Fruit fly (Drosophila melanogaster) whole organism, wandering third instar larva: ENCODE results near the gene Paics.

Experiments used
- Abd-B ChIP-seq: fragments of >200 bp; optimal IDR thresholded peaks from 2 replicates; lab custom pipeline; 2017; ENCODE audit warnings: missing biosample characterization, missing genetic modification characterization
- CG32264 ChIP-seq: fragments of 200-800 bp; sonication (Bioruptor generic); optimal IDR thresholded peaks from 2 replicates; lab custom pipeline; 2016; ENCODE audit warnings: missing biosample characterization, missing genetic modification characterization
- CG9705 ChIP-seq: fragments of 200-800 bp; sonication (Bioruptor generic); optimal IDR thresholded peaks from 2 replicates; lab custom pipeline; 2018; ENCODE audit warnings: missing biosample characterization, mild to moderate bottlenecking, missing genetic modification characterization
- CrebA ChIP-seq: fragments of 200-800 bp; sonication (Bioruptor generic); optimal IDR thresholded peaks from 2 replicates; lab custom pipeline; 2016; ENCODE audit warnings: missing biosample characterization, mild to moderate bottlenecking, missing genetic modification characterization, borderline replicate concordance
- Dfd ChIP-seq: fragments of >200 bp; optimal IDR thresholded peaks from 2 replicates; lab custom pipeline; 2017; ENCODE audit warnings: missing biosample characterization, missing genetic modification characterization
- Dif ChIP-seq: fragments of 200-275, 200-300 bp; sonication (Bioruptor generic); optimal IDR thresholded peaks from 2 replicates; lab custom pipeline; 2018; ENCODE audit warnings: missing biosample characterization, missing genetic modification characterization; ENCODE audit not compliant: partially characterized antibody
- GATAd ChIP-seq: sonication (Bioruptor generic); optimal IDR thresholded peaks from 2 replicates; lab custom pipeline; 2016; ENCODE audit warnings: missing biosample characterization, missing genetic modification characterization
- HLH106 ChIP-seq: fragments of 200-800 bp; optimal IDR thresholded peaks from 3 replicates; lab custom pipeline; 2019; ENCODE audit warnings: missing biosample characterization, mild to moderate bottlenecking, missing genetic modification characterization, moderate library complexity
- Hnf4 ChIP-seq: fragments of 200-800 bp; sonication (Bioruptor generic); optimal IDR thresholded peaks from 2 replicates; lab custom pipeline; 2016; ENCODE audit warnings: missing biosample characterization, mild to moderate bottlenecking, missing genetic modification characterization
- Hr78 ChIP-seq: fragments of >200 bp; optimal IDR thresholded peaks from 2 replicates; lab custom pipeline; 2017; ENCODE audit warnings: missing biosample characterization, missing genetic modification characterization
- Hr83 ChIP-seq: fragments of 200-300 bp; sonication (Bioruptor generic); optimal IDR thresholded peaks from 2 replicates; lab custom pipeline; 2016; ENCODE audit warnings: missing biosample characterization, mild to moderate bottlenecking, missing genetic modification characterization, moderate library complexity; ENCODE audit not compliant: poor library complexity, severe bottlenecking
- Jra ChIP-seq: sonication (Bioruptor generic); optimal IDR thresholded peaks from 2 replicates; lab custom pipeline; 2016; ENCODE audit warnings: missing biosample characterization, missing genetic modification characterization
- Mio ChIP-seq: sonication (Bioruptor generic); optimal IDR thresholded peaks from 2 replicates; lab custom pipeline; 2016; ENCODE audit warnings: missing biosample characterization, missing genetic modification characterization
- Myc ChIP-seq: fragments of >200 bp; optimal IDR thresholded peaks from 2 replicates; lab custom pipeline; 2017
- N ChIP-seq: fragments of >200 bp; optimal IDR thresholded peaks from 2 replicates; lab custom pipeline; 2018; ENCODE audit warnings: missing biosample characterization, missing external identifiers, missing genetic modification characterization
- OdsH ChIP-seq: fragments of 200-800 bp; sonication (Bioruptor generic); optimal IDR thresholded peaks from 2 replicates; lab custom pipeline; 2016; ENCODE audit warnings: missing biosample characterization, mild to moderate bottlenecking, missing genetic modification characterization
- Rel ChIP-seq, 2 experiments: fragments of 200-800 bp; sonication (Bioruptor generic) in 1 of 2; optimal IDR thresholded peaks; 2 replicates in 1 of 2; 3 replicates in 1 of 2; lab custom pipeline; 2016 to 2019; ENCODE audit warnings: mild to moderate bottlenecking in 2 of 2, missing biosample characterization in 2 of 2, missing genetic modification characterization in 2 of 2, moderate library complexity in 1 of 2
- Sp1 ChIP-seq: fragments of 200-800 bp; sonication (Bioruptor generic); optimal IDR thresholded peaks from 3 replicates; lab custom pipeline; 2019; ENCODE audit warnings: missing biosample characterization, mild to moderate bottlenecking, missing genetic modification characterization, moderate library complexity
- Vsx2 ChIP-seq: fragments of 200-300, 225-300 bp; sonication (Bioruptor generic); optimal IDR thresholded peaks from 2 replicates; lab custom pipeline; 2018; ENCODE audit warnings: missing biosample characterization, missing genetic modification characterization; ENCODE audit not compliant: partially characterized antibody
- br ChIP-seq: fragments of 200-800 bp; sonication (Bioruptor generic); optimal IDR thresholded peaks from 2 replicates; lab custom pipeline; 2016; ENCODE audit warnings: missing biosample characterization, missing genetic modification characterization
- brk ChIP-seq: fragments of 200-800 bp; sonication (Bioruptor generic); optimal IDR thresholded peaks from 2 replicates; lab custom pipeline; 2016; ENCODE audit warnings: missing biosample characterization, mild to moderate bottlenecking, missing genetic modification characterization
- dl ChIP-seq, 2 experiments: fragments of 175-275, 200-275 bp in 1 of 2; fragments of 200-275 bp in 1 of 2; sonication (Bioruptor generic); optimal IDR thresholded peaks; lab custom pipeline; 2018; ENCODE audit warnings: mild to moderate bottlenecking in 2 of 2, missing biosample characterization in 2 of 2, missing genetic modification characterization in 2 of 2, moderate library complexity in 2 of 2; ENCODE audit not compliant: partially characterized antibody in 2 of 2, insufficient read depth in 1 of 2
- dmrt93B ChIP-seq: fragments of 200-800 bp; sonication (Bioruptor generic); optimal IDR thresholded peaks from 2 replicates; lab custom pipeline; 2018; ENCODE audit warnings: missing biosample characterization, mild to moderate bottlenecking, missing genetic modification characterization
- dsf ChIP-seq: sonication (Bioruptor generic); optimal IDR thresholded peaks from 2 replicates; lab custom pipeline; 2016; ENCODE audit warnings: missing biosample characterization, missing genetic modification characterization, borderline replicate concordance
- ey ChIP-seq: fragments of 200-800 bp; sonication (Bioruptor generic); optimal IDR thresholded peaks from 2 replicates; lab custom pipeline; 2016; ENCODE audit warnings: missing biosample characterization, missing genetic modification characterization
- foxo ChIP-seq, 2 experiments: fragments of 200-800 bp; sonication (Bioruptor generic); optimal IDR thresholded peaks; 2 replicates in 1 of 2; 3 replicates in 1 of 2; lab custom pipeline; 2016 to 2017; ENCODE audit warnings: missing biosample characterization in 2 of 2, missing genetic modification characterization in 2 of 2
- fru ChIP-seq: fragments of 200-800 bp; sonication (Bioruptor generic); optimal IDR thresholded peaks from 3 replicates; lab custom pipeline; 2016; ENCODE audit warnings: missing biosample characterization, mild to moderate bottlenecking, missing genetic modification characterization
- h ChIP-seq: fragments of 200-800 bp; sonication (Bioruptor generic); optimal IDR thresholded peaks from 3 replicates; lab custom pipeline; 2016; ENCODE audit warnings: missing biosample characterization, mild to moderate bottlenecking, missing genetic modification characterization
- jim ChIP-seq: fragments of 175-275, 200-325 bp; sonication (Bioruptor generic); optimal IDR thresholded peaks from 2 replicates; lab custom pipeline; 2016; ENCODE audit warnings: missing biosample characterization, mild to moderate bottlenecking, missing genetic modification characterization
- lola ChIP-seq: fragments of >200 bp; optimal IDR thresholded peaks from 2 replicates; lab custom pipeline; 2017; ENCODE audit warnings: missing biosample characterization, missing genetic modification characterization
- pan ChIP-seq: fragments of >200 bp; optimal IDR thresholded peaks from 2 replicates; lab custom pipeline; 2017
- psq ChIP-seq: fragments of 200-800 bp; sonication (Bioruptor generic); optimal IDR thresholded peaks from 3 replicates; lab custom pipeline; 2017; ENCODE audit warnings: missing biosample characterization, mild to moderate bottlenecking, missing genetic modification characterization, moderate library complexity
- rgr ChIP-seq: fragments of 200-800 bp; sonication (Bioruptor generic); optimal IDR thresholded peaks from 3 replicates; lab custom pipeline; 2016; ENCODE audit warnings: missing biosample characterization, mild to moderate bottlenecking, missing genetic modification characterization
- sage ChIP-seq: fragments of 200-800 bp; sonication (Bioruptor generic); optimal IDR thresholded peaks from 2 replicates; lab custom pipeline; 2016; ENCODE audit warnings: missing biosample characterization, mild to moderate bottlenecking, missing genetic modification characterization
- sv ChIP-seq: fragments of 200-800 bp; sonication (Bioruptor generic); optimal IDR thresholded peaks from 3 replicates; lab custom pipeline; 2016; ENCODE audit warnings: missing biosample characterization, missing genetic modification characterization
- tai ChIP-seq: sonication (Bioruptor generic); optimal IDR thresholded peaks from 2 replicates; lab custom pipeline; 2016; ENCODE audit warnings: missing biosample characterization, missing genetic modification characterization
- usp ChIP-seq: fragments of >200 bp; optimal IDR thresholded peaks from 2 replicates; lab custom pipeline; 2017; ENCODE audit warnings: missing biosample characterization, missing genetic modification characterization
- woc ChIP-seq: sonication (Bioruptor generic); optimal IDR thresholded peaks from 2 replicates; lab custom pipeline; 2016; ENCODE audit warnings: missing biosample characterization, mild to moderate bottlenecking, missing genetic modification characterization

The Paics gene

dm6 chrX:12752196-12752595 lies 8.2 kb downstream of the Paics start:
- TF ChIP-seq dl (GFP tag; optimal IDR thresholded peaks at IDR 0.05; lab: Kevin White, UChicago; ENCODE audit: insufficient read depth in 1 of 2, partially characterized antibody in 2 of 2): no peak
- peak; percentile 100 for TF ChIP-seq br (GFP tag; lab: Kevin White, UChicago)
- peak; percentile 99 for TF ChIP-seq Hnf4 (GFP tag; lab: Kevin White, UChicago)
- peak; percentile 100 for TF ChIP-seq HLH106 (tag; lab: Kevin White, UChicago)
- TF ChIP-seq Rel (GFP tag; optimal IDR thresholded peaks at IDR 0.05; lab: Kevin White, UChicago): peak; percentile 99
- TF ChIP-seq Rel (tag; optimal IDR thresholded peaks at IDR 0.05; lab: Kevin White, UChicago): peak; percentile 92
- TF ChIP-seq Hr83 (GFP tag; lab: Kevin White, UChicago): peak; percentile 89
- peak; percentile 99 for TF ChIP-seq Jra (GFP tag; lab: Kevin White, UChicago)
- TF ChIP-seq N (GFP tag; lab: Kevin White, UChicago): no peak
- TF ChIP-seq Vsx2 (GFP tag; lab: Kevin White, UChicago): no peak
- peak; percentile 98 for TF ChIP-seq sv
- TF ChIP-seq dmrt93B (GFP tag; lab: Kevin White, UChicago): peak; percentile 99
- peak; percentile 99 for TF ChIP-seq woc (GFP tag; lab: Kevin White, UChicago)
- peak; percentile 100 for TF ChIP-seq rgr (GFP tag; lab: Kevin White, UChicago)
- no peak for TF ChIP-seq pan (lab: Kevin White, UChicago)
- TF ChIP-seq foxo (GFP tag; optimal IDR thresholded peaks at IDR 0.05; lab: Kevin White, UChicago): peak; percentile 99 to 100
- no peak for TF ChIP-seq Dif (GFP tag; lab: Kevin White, UChicago)
- TF ChIP-seq Sp1 (GFP tag; lab: Kevin White, UChicago): peak; percentile 100
- peak; percentile 98 for TF ChIP-seq CrebA (GFP tag; lab: Kevin White, UChicago)
- TF ChIP-seq ey: peak; percentile 100
- no peak for TF ChIP-seq Hr78
- TF ChIP-seq Myc: no peak
- peak; percentile 71 for TF ChIP-seq Dfd (GFP tag; lab: Kevin White, UChicago)
- peak; percentile 95 for TF ChIP-seq GATAd (GFP tag; lab: Kevin White, UChicago)
- peak; percentile 99 for TF ChIP-seq tai (GFP tag; lab: Kevin White, UChicago)
- peak; percentile 97 for TF ChIP-seq dsf (GFP tag; lab: Kevin White, UChicago)
- no peak for TF ChIP-seq lola
- no peak for TF ChIP-seq usp (GFP tag; lab: Kevin White, UChicago)
- TF ChIP-seq CG32264: peak; percentile 99
- peak; percentile 100 for TF ChIP-seq OdsH (GFP tag; lab: Kevin White, UChicago)
- peak; percentile 99 for TF ChIP-seq fru
- peak; percentile 99 for TF ChIP-seq sage (GFP tag; lab: Kevin White, UChicago)
- TF ChIP-seq Mio (GFP tag; lab: Kevin White, UChicago): peak; percentile 96
- TF ChIP-seq brk (GFP tag; lab: Kevin White, UChicago): peak; percentile 98
- TF ChIP-seq Abd-B (GFP tag; lab: Kevin White, UChicago): no peak
- peak; percentile 69 for TF ChIP-seq jim (GFP tag; lab: Kevin White, UChicago)
- TF ChIP-seq psq: peak; percentile 100
- peak; percentile 98 for TF ChIP-seq CG9705 (GFP tag; lab: Kevin White, UChicago)
- peak; percentile 100 for TF ChIP-seq h
- TF ChIP-seq, all 38 proteins: peak for 28

- TF ChIP-seq Vsx2 (GFP tag; lab: Kevin White, UChicago) (peak; percentile 40), brk (GFP tag; lab: Kevin White, UChicago) (no peak), lola (no peak), Mio (GFP tag; lab: Kevin White, UChicago) (no peak), CrebA (GFP tag; lab: Kevin White, UChicago) (no peak), HLH106 (tag; lab: Kevin White, UChicago) (no peak), Hr83 (GFP tag; lab: Kevin White, UChicago) (peak; percentile 60), Sp1 (GFP tag; lab: Kevin White, UChicago) (no peak), Dfd (GFP tag; lab: Kevin White, UChicago) (no peak), Abd-B (GFP tag; lab: Kevin White, UChicago) (no peak), sage (GFP tag; lab: Kevin White, UChicago) (no peak), ey (no peak), OdsH (GFP tag; lab: Kevin White, UChicago) (no peak), Dif (GFP tag; lab: Kevin White, UChicago) (peak; percentile 30), dl (GFP tag; optimal IDR thresholded peaks at IDR 0.05; lab: Kevin White, UChicago; ENCODE audit: insufficient read depth in 1 of 2, partially characterized antibody in 2 of 2) (peak in 1 of 2 experiments; percentile 36)
- TF ChIP-seq, all 38 proteins: peak for 4
Measured at dm6 chrX:12751786-12752187, 8.6 kb downstream of the Paics start.
